Fruit fly (Drosophila melanogaster) whole organism, prepupa: ENCODE measurements around the gene Chchd2.

Experiments
- Blimp-1 ChIP-seq: fragments of 200-800 bp; sonication (Bioruptor generic); optimal IDR thresholded peaks from 3 replicates; lab custom pipeline; 2017; ENCODE audit warnings: missing biosample characterization, missing genetic modification characterization, mild to moderate bottlenecking, moderate library complexity, missing genetic modification reagents
- CG10631 ChIP-seq: fragments of 200-800 bp; sonication (Bioruptor generic); optimal IDR thresholded peaks from 2 replicates; lab custom pipeline; 2016; ENCODE audit warnings: missing biosample characterization, missing genetic modification characterization
- CG10669 ChIP-seq: fragments of 200-800 bp; sonication (Bioruptor generic); optimal IDR thresholded peaks from 3 replicates; lab custom pipeline; 2018; ENCODE audit warnings: missing biosample characterization, mild to moderate bottlenecking, missing genetic modification characterization, moderate library complexity
- CG11294 ChIP-seq: fragments of 200-800 bp; sonication (Bioruptor generic); IDR thresholded peaks from 2 replicates; pipeline ENCODE4 v1.3.6; 2022; ENCODE audit warnings: missing biosample characterization, missing genetic modification characterization
- CG11762 ChIP-seq: fragments of 200-800 bp; sonication (Bioruptor generic); optimal IDR thresholded peaks from 3 replicates; lab custom pipeline; 2016; ENCODE audit warnings: missing biosample characterization, missing genetic modification characterization; ENCODE audit not compliant: insufficient read depth
- CG11902 ChIP-seq: fragments of 200-800 bp; sonication (Bioruptor generic); optimal IDR thresholded peaks from 3 replicates; lab custom pipeline; 2016; ENCODE audit warnings: missing biosample characterization, missing genetic modification characterization
- CG16779 ChIP-seq: fragments of 200-800 bp; sonication (Bioruptor generic); optimal IDR thresholded peaks from 3 replicates; lab custom pipeline; 2017; ENCODE audit warnings: missing biosample characterization, mild to moderate bottlenecking, missing genetic modification characterization
- CG3032 ChIP-seq: fragments of 200-800 bp; optimal IDR thresholded peaks from 2 replicates; lab custom pipeline; 2019; ENCODE audit warnings: missing biosample characterization, mild to moderate bottlenecking, missing genetic modification characterization, moderate library complexity
- CG31627 ChIP-seq: fragments of 200-800 bp; sonication (Bioruptor generic); optimal IDR thresholded peaks from 3 replicates; lab custom pipeline; 2016; ENCODE audit warnings: missing biosample characterization, missing genetic modification characterization
- CG32006 ChIP-seq: fragments of 200-800 bp; sonication (Bioruptor generic); optimal IDR thresholded peaks from 3 replicates; lab custom pipeline; 2017; ENCODE audit warnings: missing biosample characterization, mild to moderate bottlenecking, missing genetic modification characterization
- CG6276 ChIP-seq: fragments of 200-800 bp; sonication (Bioruptor generic); optimal IDR thresholded peaks from 2 replicates; lab custom pipeline; 2017; ENCODE audit warnings: missing biosample characterization, mild to moderate bottlenecking, missing genetic modification characterization
- CG6792 ChIP-seq: fragments of 200-800 bp; sonication (Bioruptor generic); optimal IDR thresholded peaks from 3 replicates; lab custom pipeline; 2016; ENCODE audit warnings: missing biosample characterization, missing genetic modification characterization
- CG6808 ChIP-seq: fragments of 200-800 bp; sonication (Bioruptor generic); optimal IDR thresholded peaks from 3 replicates; lab custom pipeline; 2017; ENCODE audit warnings: missing biosample characterization, missing genetic modification characterization, mild to moderate bottlenecking, moderate library complexity, missing genetic modification reagents
- CG7368 ChIP-seq: fragments of 200-800 bp; sonication (Bioruptor generic); optimal IDR thresholded peaks from 3 replicates; lab custom pipeline; 2016; ENCODE audit warnings: missing biosample characterization, missing genetic modification characterization
- CG8319 ChIP-seq: fragments of 200-800 bp; sonication (Bioruptor generic); optimal IDR thresholded peaks from 3 replicates; lab custom pipeline; 2016; ENCODE audit warnings: missing biosample characterization, missing genetic modification characterization
- CG8632 ChIP-seq: fragments of 200-800 bp; sonication (Bioruptor generic); optimal IDR thresholded peaks from 3 replicates; lab custom pipeline; 2016; ENCODE audit warnings: missing biosample characterization, missing genetic modification characterization
- CG9139 ChIP-seq: fragments of 200-800 bp; sonication (Bioruptor generic); optimal IDR thresholded peaks from 3 replicates; lab custom pipeline; 2017; ENCODE audit warnings: missing biosample characterization, mild to moderate bottlenecking, missing genetic modification characterization
- Eip75B ChIP-seq: fragments of 200-800 bp; sonication (Bioruptor generic); optimal IDR thresholded peaks from 3 replicates; lab custom pipeline; 2016; ENCODE audit warnings: missing biosample characterization, missing genetic modification characterization
- Eip78C ChIP-seq: fragments of 200-800 bp; sonication (Bioruptor generic); peaks from one replicate; lab custom pipeline; 2016; ENCODE audit warnings: missing biosample characterization, missing genetic modification characterization
- Eip93F ChIP-seq: fragments of 200-800 bp; sonication (Bioruptor generic); optimal IDR thresholded peaks from 2 replicates; lab custom pipeline; 2016; ENCODE audit warnings: missing biosample characterization, mild to moderate bottlenecking, missing genetic modification characterization
- Ets21C ChIP-seq: fragments of 200-800 bp; sonication (Bioruptor generic); optimal IDR thresholded peaks from 3 replicates; lab custom pipeline; 2016; ENCODE audit warnings: missing biosample characterization, missing genetic modification characterization
- Gug ChIP-seq: fragments of 200-800 bp; sonication (Bioruptor generic); IDR thresholded peaks from 2 replicates; pipeline ENCODE4 v1.3.6; 2022; ENCODE audit warnings: missing biosample characterization, missing genetic modification characterization
- Hr38 ChIP-seq: sonication (Bioruptor generic); optimal IDR thresholded peaks from 2 replicates; lab custom pipeline; 2016; ENCODE audit warnings: missing biosample characterization, missing genetic modification characterization
- Hr39 ChIP-seq: fragments of 200-800 bp; sonication (Bioruptor generic); optimal IDR thresholded peaks from 2 replicates; lab custom pipeline; 2016; ENCODE audit warnings: missing biosample characterization, missing genetic modification characterization
- Hr4 ChIP-seq: fragments of 200-800 bp; sonication (Bioruptor generic); optimal IDR thresholded peaks from 3 replicates; lab custom pipeline; 2016; ENCODE audit warnings: missing biosample characterization, missing genetic modification characterization
- Met ChIP-seq: fragments of 200-800 bp; sonication (Bioruptor generic); optimal IDR thresholded peaks from 3 replicates; lab custom pipeline; 2016; ENCODE audit warnings: missing biosample characterization, missing genetic modification characterization
- OdsH ChIP-seq: fragments of 200-800 bp; sonication (Bioruptor generic); optimal IDR thresholded peaks from 3 replicates; lab custom pipeline; 2016; ENCODE audit warnings: missing biosample characterization, missing genetic modification characterization
- Smox ChIP-seq: fragments of 200-800 bp; sonication (Bioruptor generic); optimal IDR thresholded peaks from 3 replicates; lab custom pipeline; 2016; ENCODE audit warnings: missing biosample characterization, missing genetic modification characterization
- Sox102F ChIP-seq: fragments of 200-800 bp; sonication (Bioruptor generic); optimal IDR thresholded peaks from 2 replicates; lab custom pipeline; 2016; ENCODE audit warnings: missing biosample characterization, mild to moderate bottlenecking, missing genetic modification characterization
- Sox15 ChIP-seq: fragments of 200-800 bp; sonication (Bioruptor generic); optimal IDR thresholded peaks from 3 replicates; lab custom pipeline; 2016; ENCODE audit warnings: missing biosample characterization, missing genetic modification characterization
- achi ChIP-seq: fragments of 200-800 bp; sonication (Bioruptor generic); optimal IDR thresholded peaks from 3 replicates; lab custom pipeline; 2016; ENCODE audit warnings: missing biosample characterization, missing genetic modification characterization
- acj6 ChIP-seq: fragments of 200-800 bp; sonication (Bioruptor generic); optimal IDR thresholded peaks from 3 replicates; lab custom pipeline; 2016; ENCODE audit warnings: missing biosample characterization, missing genetic modification characterization
- cyc ChIP-seq: fragments of 200-800 bp; sonication (Bioruptor generic); optimal IDR thresholded peaks from 3 replicates; lab custom pipeline; 2016; ENCODE audit warnings: missing biosample characterization, missing genetic modification characterization
- dac ChIP-seq: fragments of 200-800 bp; sonication (Bioruptor generic); optimal IDR thresholded peaks from 2 replicates; lab custom pipeline; 2017; ENCODE audit warnings: missing biosample characterization, mild to moderate bottlenecking, missing genetic modification characterization
- dsx ChIP-seq: fragments of 200-800 bp; optimal IDR thresholded peaks from 3 replicates; lab custom pipeline; 2019; ENCODE audit warnings: missing biosample characterization, mild to moderate bottlenecking, missing genetic modification characterization, moderate library complexity; ENCODE audit not compliant: poor library complexity, severe bottlenecking
- esn ChIP-seq: fragments of 200-800 bp; sonication (Bioruptor generic); optimal IDR thresholded peaks from 2 replicates; lab custom pipeline; 2016; ENCODE audit warnings: missing biosample characterization, mild to moderate bottlenecking, missing genetic modification characterization, moderate library complexity
- fd59A ChIP-seq: fragments of 200-800 bp; sonication (Bioruptor generic); optimal IDR thresholded peaks from 2 replicates; lab custom pipeline; 2017; ENCODE audit warnings: missing biosample characterization, mild to moderate bottlenecking, missing genetic modification characterization, missing genetic modification reagents
- lz ChIP-seq: fragments of 200-800 bp; sonication (Bioruptor generic); optimal IDR thresholded peaks from 3 replicates; lab custom pipeline; 2016; ENCODE audit warnings: missing biosample characterization, missing genetic modification characterization
- net ChIP-seq: fragments of 200-800 bp; sonication (Bioruptor generic); optimal IDR thresholded peaks from 3 replicates; lab custom pipeline; 2016; ENCODE audit warnings: missing biosample characterization, missing genetic modification characterization
- salr ChIP-seq, 2 experiments: fragments of 200-800 bp; sonication (Bioruptor generic); optimal IDR thresholded peaks; 3 replicates each; lab custom pipeline; 2016 to 2018; ENCODE audit warnings: missing biosample characterization in 2 of 2, missing genetic modification characterization in 2 of 2, mild to moderate bottlenecking in 1 of 2
- spab ChIP-seq: fragments of 200-800 bp; sonication (Bioruptor generic); optimal IDR thresholded peaks from 2 replicates; lab custom pipeline; 2017; ENCODE audit warnings: missing biosample characterization, mild to moderate bottlenecking, missing genetic modification characterization, missing genetic modification reagents
- ss ChIP-seq, 2 experiments: fragments of 200-800 bp; sonication (Bioruptor generic); optimal IDR thresholded peaks; 2 replicates in 1 of 2; 3 replicates in 1 of 2; lab custom pipeline; 2017 to 2018; ENCODE audit warnings: mild to moderate bottlenecking in 2 of 2, missing biosample characterization in 2 of 2, missing genetic modification characterization in 2 of 2, moderate library complexity in 1 of 2
- svp ChIP-seq: fragments of 200-800 bp; sonication (Bioruptor generic); peaks from one replicate; lab custom pipeline; 2016; ENCODE audit warnings: missing biosample characterization, missing genetic modification characterization
- topi ChIP-seq: fragments of 200-800 bp; sonication (Bioruptor generic); optimal IDR thresholded peaks from 3 replicates; lab custom pipeline; 2016; ENCODE audit warnings: missing biosample characterization, missing genetic modification characterization
- vri ChIP-seq: fragments of 200-800 bp; sonication (Bioruptor generic); optimal IDR thresholded peaks from 3 replicates; lab custom pipeline; 2016; ENCODE audit warnings: missing biosample characterization, mild to moderate bottlenecking, missing genetic modification characterization

Gene Chchd2

DNA sequence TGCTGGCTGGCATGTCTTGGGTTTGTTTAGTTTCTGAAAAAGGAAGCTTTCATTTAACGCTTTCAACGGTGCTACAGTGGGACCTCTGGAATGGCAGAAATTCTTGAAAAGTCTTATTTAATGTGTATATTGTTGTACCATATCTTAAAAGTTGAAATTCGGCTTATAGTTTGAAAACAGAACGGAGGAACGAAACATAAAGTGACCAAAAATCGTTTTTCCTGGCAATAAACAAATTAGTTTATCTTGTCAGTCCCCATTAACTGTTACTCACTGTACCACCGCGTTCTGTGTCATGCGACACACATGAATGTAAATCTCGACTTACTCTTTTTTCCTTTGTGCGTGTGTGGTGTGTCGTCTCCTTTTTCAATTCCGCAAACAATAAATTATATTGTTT, 23.3 kb downstream of the Chchd2 start (continued):
- TF ChIP-seq dsx (GFP tag; lab: Kevin White, UChicago), result no peak
- TF ChIP-seq CG3032, result no peak
- peak; percentile 68 for TF ChIP-seq esn (GFP tag; lab: Kevin White, UChicago)
- TF ChIP-seq vri (GFP tag; lab: Kevin White, UChicago), result no peak
- TF ChIP-seq topi (GFP tag; lab: Kevin White, UChicago), result peak; percentile 73
- peak; percentile 70 for TF ChIP-seq CG31627 (GFP tag; lab: Kevin White, UChicago)
- TF ChIP-seq CG9139, result peak; percentile 24
- TF ChIP-seq acj6, result peak; percentile 34
- TF ChIP-seq Smox (GFP tag; lab: Kevin White, UChicago), result peak; percentile 64
- no peak for TF ChIP-seq fd59A (GFP tag; lab: Kevin White, UChicago)
- TF ChIP-seq dac, result no peak
- TF ChIP-seq CG10669 (GFP tag; lab: Kevin White, UChicago), result no peak
- peak; percentile 60 for TF ChIP-seq Sox102F
- TF ChIP-seq ss (GFP tag; optimal IDR thresholded peaks at IDR 0.05; lab: Kevin White, UChicago), result peak in 1 of 2 experiments; percentile 27
- no peak for TF ChIP-seq CG8632 (GFP tag; lab: Kevin White, UChicago)
- TF ChIP-seq Hr38 (GFP tag; lab: Kevin White, UChicago), result no peak

DNA sequence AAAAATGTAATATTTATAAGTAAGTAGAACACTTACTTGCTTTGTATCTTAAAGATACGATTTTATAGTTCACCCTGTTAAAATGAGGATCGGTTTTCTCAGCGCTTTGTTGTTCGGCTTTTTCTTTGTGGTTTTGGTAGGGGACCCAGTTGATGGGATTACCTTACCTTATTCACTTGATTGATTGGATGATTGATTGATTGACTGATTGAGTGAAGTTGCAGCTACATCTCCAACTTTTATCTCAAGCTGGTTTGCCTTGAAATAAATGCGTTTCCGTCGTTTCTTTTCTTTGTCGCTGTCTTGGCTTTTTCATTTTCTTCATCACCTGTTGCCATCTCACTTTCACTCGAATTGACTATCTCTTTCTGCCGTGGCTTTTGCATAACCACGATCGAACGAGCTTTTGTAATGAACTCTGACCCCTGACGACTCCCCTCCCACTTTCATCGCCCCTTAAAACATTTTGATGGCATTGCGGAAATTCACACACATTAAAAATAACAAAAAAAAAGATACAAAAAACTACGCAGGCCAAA, 24.0 kb downstream of the Chchd2 start:
- no peak for TF ChIP-seq cyc (GFP tag; lab: Kevin White, UChicago)
- TF ChIP-seq Blimp-1 (GFP tag; lab: Kevin White, UChicago), result peak; percentile 5
- TF ChIP-seq Met (GFP tag; lab: Kevin White, UChicago), result no peak
- no peak for TF ChIP-seq CG16779 (tag; lab: Kevin White, UChicago)
- TF ChIP-seq CG6276 (GFP tag; lab: Kevin White, UChicago), result no peak
- TF ChIP-seq Eip78C, result peak; percentile 31
- TF ChIP-seq salr (GFP tag; optimal IDR thresholded peaks at IDR 0.05; lab: Kevin White, UChicago), result no peak
- TF ChIP-seq net, result no peak
- no peak for TF ChIP-seq CG6792
- no peak for TF ChIP-seq CG3032
- TF ChIP-seq svp (GFP tag; lab: Kevin White, UChicago), result peak; percentile 9
- TF ChIP-seq vri (GFP tag; lab: Kevin White, UChicago), result no peak

DNA sequence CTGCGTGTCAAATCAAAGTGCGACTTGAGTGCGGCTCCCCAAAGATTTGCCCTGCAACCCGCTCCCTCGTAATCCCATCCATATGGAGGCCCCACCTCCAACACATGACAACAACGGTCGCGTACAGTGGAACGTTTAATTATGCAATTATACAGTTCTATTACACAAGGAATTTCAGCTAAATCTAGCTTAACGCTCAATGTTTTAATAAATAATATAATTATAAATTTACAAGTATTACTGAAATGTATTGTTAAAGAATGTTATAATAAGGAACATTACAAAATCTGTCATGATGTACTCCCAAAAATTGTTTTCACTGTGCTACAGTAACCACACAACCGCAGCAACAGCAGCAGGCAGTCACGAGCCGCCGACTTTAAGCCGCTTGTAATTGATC, 25.3 kb downstream of the Chchd2 start:
- TF ChIP-seq Smox (GFP tag; lab: Kevin White, UChicago) (no peak), CG11294 (GFP tag; lab: Robert Waterston, UW) (peak; percentile 31; the same call in 1 of the 2 replicates), cyc (GFP tag; lab: Kevin White, UChicago) (no peak), Blimp-1 (GFP tag; lab: Kevin White, UChicago) (no peak), CG8632 (GFP tag; lab: Kevin White, UChicago) (no peak), Eip75B (GFP tag; lab: Kevin White, UChicago) (no peak), achi (no peak), acj6 (no peak), Ets21C (GFP tag; lab: Kevin White, UChicago) (no peak), Hr38 (GFP tag; lab: Kevin White, UChicago) (no peak), vri (GFP tag; lab: Kevin White, UChicago) (no peak), CG3032 (no peak), spab (GFP tag; lab: Kevin White, UChicago) (no peak), CG6792 (no peak), CG31627 (GFP tag; lab: Kevin White, UChicago) (no peak), CG6276 (GFP tag; lab: Kevin White, UChicago) (no peak), Sox102F (no peak), Hr39 (GFP tag; lab: Kevin White, UChicago) (no peak), Hr4 (GFP tag; lab: Kevin White, UChicago) (no peak), OdsH (GFP tag; lab: Kevin White, UChicago) (no peak), net (no peak), CG6808 (GFP tag; lab: Kevin White, UChicago) (no peak), CG11902 (GFP tag; lab: Kevin White, UChicago) (no peak), dsx (GFP tag; lab: Kevin White, UChicago) (no peak), Gug (no peak; the same call in 1 of the 2 replicates), CG8319 (no peak), CG32006 (GFP tag; lab: Kevin White, UChicago) (peak; percentile 45), Sox15 (GFP tag; lab: Kevin White, UChicago) (no peak), CG10631 (no peak), Eip93F (GFP tag; lab: Kevin White, UChicago) (no peak), Met (GFP tag; lab: Kevin White, UChicago) (no peak), CG10669 (GFP tag; lab: Kevin White, UChicago) (no peak), ss (GFP tag; optimal IDR thresholded peaks at IDR 0.05; lab: Kevin White, UChicago) (no peak), lz (GFP tag; lab: Kevin White, UChicago) (no peak), CG11762 (GFP tag; lab: Kevin White, UChicago) (no peak), CG7368 (GFP tag; lab: Kevin White, UChicago) (no peak), Eip78C (peak; percentile 9)
